Worm (Caenorhabditis elegans) whole organism, L1 larva: ENCODE results near the gene C16D9.5.
A peak's percentile ranks its signal among the peaks of the same experiment; 100 is the strongest.

Experiments used
- C04F5.9 ChIP-seq: sonication (generic microtip); optimal IDR thresholded peaks from 2 replicates; lab custom pipeline; 2016; ENCODE audit warnings: missing genetic modification characterization, missing compliant biosample characterization
- C16A3.4 ChIP-seq: fragments of 150-350 bp; optimal IDR thresholded peaks from 2 replicates; lab custom pipeline; 2014; ENCODE audit warnings: missing biosample characterization, missing genetic modification characterization
- F16B12.6 ChIP-seq: fragments of 150-350 bp; optimal IDR thresholded peaks from 2 replicates; lab custom pipeline; 2014; ENCODE audit warnings: missing biosample characterization, missing genetic modification characterization
- Y116A8C.19 ChIP-seq: sonication (generic microtip); optimal IDR thresholded peaks from 2 replicates; lab custom pipeline; 2016; ENCODE audit warnings: missing compliant biosample characterization, missing genetic modification characterization, borderline replicate concordance
- aha-1 ChIP-seq: fragments of 150-350 bp; optimal IDR thresholded peaks from 2 replicates; lab custom pipeline; 2014; ENCODE audit warnings: missing biosample characterization, missing genetic modification characterization
- aly-2 ChIP-seq: fragments of 150-350 bp; optimal IDR thresholded peaks from 2 replicates; lab custom pipeline; 2014; ENCODE audit warnings: missing biosample characterization, missing genetic modification characterization
- ama-1 ChIP-seq: fragments of 150-350 bp; optimal IDR thresholded peaks from 2 replicates; lab custom pipeline; 2014
- ceh-63 ChIP-seq: fragments of 200-800 bp; sonication (Bioruptor generic); optimal IDR thresholded peaks from 2 replicates; lab custom pipeline; 2018; ENCODE audit warnings: mild to moderate bottlenecking, missing genetic modification characterization, missing compliant biosample characterization
- ces-1 ChIP-seq: fragments of 150-350 bp; optimal IDR thresholded peaks from 2 replicates; lab custom pipeline; 2014; ENCODE audit warnings: missing biosample characterization, missing genetic modification reagents, missing genetic modification characterization
- dpl-1 ChIP-seq, 3 experiments: fragments of 150-350 bp in 2 of 3; sonication (generic microtip) in 1 of 3; optimal IDR thresholded peaks; 2 replicates each; lab custom pipeline; 2014 to 2017; ENCODE audit warnings: missing biosample characterization in 3 of 3, missing genetic modification characterization in 3 of 3, missing genetic modification reagents in 3 of 3
- egl-27 ChIP-seq, 2 experiments: fragments of 150-350 bp in 1 of 2; sonication (generic microtip); optimal IDR thresholded peaks; 3 replicates each; lab custom pipeline; 2017 to 2018; ENCODE audit warnings: missing biosample characterization in 2 of 2, missing genetic modification characterization in 2 of 2, missing genetic modification reagents in 2 of 2
- elt-2 ChIP-seq: sonication (generic microtip); optimal IDR thresholded peaks from 2 replicates; lab custom pipeline; 2016; ENCODE audit warnings: missing genetic modification characterization, mild to moderate bottlenecking, inconsistent platforms, missing compliant biosample characterization, missing genetic modification reagents
- elt-3 ChIP-seq, 6 experiments: fragments of 150-350 bp in 1 of 6; sonication (generic microtip); optimal IDR thresholded peaks; 2 replicates each; lab custom pipeline; 2017 to 2018; ENCODE audit warnings: missing biosample characterization in 6 of 6, missing genetic modification characterization in 6 of 6, inconsistent platforms in 1 of 6
- fkh-4 ChIP-seq: sonication (generic microtip); optimal IDR thresholded peaks from 2 replicates; lab custom pipeline; 2016; ENCODE audit warnings: missing compliant biosample characterization, missing genetic modification characterization, borderline replicate concordance
- fkh-8 ChIP-seq: sonication (generic microtip); optimal IDR thresholded peaks from 2 replicates; lab custom pipeline; 2016; ENCODE audit warnings: mild to moderate bottlenecking, missing genetic modification characterization, missing compliant biosample characterization
- hlh-17 ChIP-seq: fragments of 200-800 bp; sonication (Bioruptor generic); optimal IDR thresholded peaks from 2 replicates; lab custom pipeline; 2018; ENCODE audit warnings: missing genetic modification characterization, mild to moderate bottlenecking, missing compliant biosample characterization, moderate library complexity, borderline replicate concordance
- hpl-2 ChIP-seq: fragments of 150-350 bp; optimal IDR thresholded peaks from 2 replicates; lab custom pipeline; 2014; ENCODE audit warnings: missing biosample characterization, missing genetic modification reagents, missing genetic modification characterization
- irx-1 ChIP-seq: sonication (generic microtip); optimal IDR thresholded peaks from 2 replicates; lab custom pipeline; 2016; ENCODE audit warnings: missing genetic modification characterization, missing compliant biosample characterization
- isw-1 ChIP-seq: fragments of 200-800 bp; sonication (Bioruptor generic); IDR thresholded peaks from 2 replicates; pipeline ENCODE4 v1.3.6; 2022; ENCODE audit warnings: missing genetic modification characterization, missing compliant biosample characterization
- jun-1 ChIP-seq: fragments of 150-350 bp; optimal IDR thresholded peaks from 2 replicates; lab custom pipeline; 2014; ENCODE audit warnings: missing biosample characterization, missing genetic modification reagents, missing genetic modification characterization
- mdl-1 ChIP-seq, 2 experiments: fragments of 150-350 bp; optimal IDR thresholded peaks; 2 replicates each; lab custom pipeline; 2014 to 2017; ENCODE audit warnings: missing biosample characterization in 2 of 2, missing genetic modification characterization in 2 of 2, inconsistent platforms in 1 of 2
- mep-1 ChIP-seq: fragments of 150-350 bp; optimal IDR thresholded peaks from 2 replicates; lab custom pipeline; 2014; ENCODE audit warnings: missing biosample characterization, missing genetic modification characterization
- nhr-12 ChIP-seq: sonication (generic microtip); optimal IDR thresholded peaks from 2 replicates; lab custom pipeline; 2017; ENCODE audit warnings: missing biosample characterization, missing genetic modification characterization
- nhr-19 ChIP-seq: fragments of 200-800 bp; sonication (Bioruptor generic); conservative IDR thresholded peaks from 2 replicates; pipeline ENCODE4 v1.3.6; 2022; ENCODE audit warnings: missing genetic modification characterization, missing compliant biosample characterization
- nhr-28 ChIP-seq: fragments of 150-350 bp; optimal IDR thresholded peaks from 2 replicates; lab custom pipeline; 2014; ENCODE audit warnings: missing biosample characterization, missing genetic modification characterization
- nhr-71 ChIP-seq: sonication (generic microtip); optimal IDR thresholded peaks from 2 replicates; lab custom pipeline; 2016; ENCODE audit warnings: mild to moderate bottlenecking, missing genetic modification characterization, moderate library complexity, missing compliant biosample characterization
- nhr-84 ChIP-seq: sonication (generic microtip); optimal IDR thresholded peaks from 2 replicates; lab custom pipeline; 2017; ENCODE audit warnings: missing biosample characterization, missing genetic modification characterization
- nhr-85 ChIP-seq: sonication (generic microtip); peaks from one replicate; lab custom pipeline; 2016; ENCODE audit warnings: missing genetic modification characterization, inconsistent platforms, missing compliant biosample characterization
- nhr-90 ChIP-seq: sonication (generic microtip); optimal IDR thresholded peaks from 2 replicates; lab custom pipeline; 2016; ENCODE audit warnings: mild to moderate bottlenecking, missing genetic modification characterization, missing compliant biosample characterization; ENCODE audit not compliant: poor library complexity
- skn-1 ChIP-seq: fragments of 150-350 bp; optimal IDR thresholded peaks from 2 replicates; lab custom pipeline; 2014; ENCODE audit warnings: missing biosample characterization, missing genetic modification characterization
- snpc-4 ChIP-seq: fragments of 150-350 bp; optimal IDR thresholded peaks from 2 replicates; lab custom pipeline; 2014; ENCODE audit warnings: missing biosample characterization, missing genetic modification characterization
- sox-4 ChIP-seq: sonication (generic microtip); optimal IDR thresholded peaks from 2 replicates; lab custom pipeline; 2016; ENCODE audit warnings: missing genetic modification characterization, missing compliant biosample characterization
- sptf-1 ChIP-seq: fragments of 150-350 bp; optimal IDR thresholded peaks from 2 replicates; lab custom pipeline; 2014; ENCODE audit warnings: missing biosample characterization, missing genetic modification characterization
- sup-37 ChIP-seq: fragments of 200-800 bp; sonication (Bioruptor generic); optimal IDR thresholded peaks from 2 replicates; lab custom pipeline; 2018; ENCODE audit warnings: mild to moderate bottlenecking, missing genetic modification characterization, missing compliant biosample characterization
- tbx-2 ChIP-seq: sonication (generic microtip); optimal IDR thresholded peaks from 2 replicates; lab custom pipeline; 2016; ENCODE audit warnings: missing genetic modification characterization, missing compliant biosample characterization
- tlp-1 ChIP-seq: fragments of 150-350 bp; optimal IDR thresholded peaks from 2 replicates; lab custom pipeline; 2014; ENCODE audit warnings: missing biosample characterization, missing genetic modification characterization
- unc-62 ChIP-seq: fragments of 150-350 bp; optimal IDR thresholded peaks from 2 replicates; lab custom pipeline; 2014; ENCODE audit warnings: missing biosample characterization, missing genetic modification reagents, missing genetic modification characterization
- unc-86 ChIP-seq: sonication (generic microtip); optimal IDR thresholded peaks from 2 replicates; lab custom pipeline; 2016; ENCODE audit warnings: missing genetic modification characterization, missing compliant biosample characterization
- vab-15 ChIP-seq: sonication (generic microtip); optimal IDR thresholded peaks from 2 replicates; lab custom pipeline; 2017; ENCODE audit warnings: missing genotype, mild to moderate bottlenecking, missing genetic modification characterization, missing compliant biosample characterization
- xbp-1 ChIP-seq: sonication (generic microtip); optimal IDR thresholded peaks from 2 replicates; lab custom pipeline; 2016; ENCODE audit warnings: missing genetic modification characterization, missing compliant biosample characterization
- zag-1 ChIP-seq: fragments of 150-350 bp; optimal IDR thresholded peaks from 2 replicates; lab custom pipeline; 2014; ENCODE audit warnings: missing biosample characterization, missing genetic modification characterization
- zip-4 ChIP-seq: fragments of 200-800 bp; sonication (Bioruptor generic); optimal IDR thresholded peaks from 2 replicates; lab custom pipeline; 2018; ENCODE audit warnings: mild to moderate bottlenecking, missing genetic modification characterization, moderate library complexity, missing compliant biosample characterization

Gene C16D9.5

DNA sequence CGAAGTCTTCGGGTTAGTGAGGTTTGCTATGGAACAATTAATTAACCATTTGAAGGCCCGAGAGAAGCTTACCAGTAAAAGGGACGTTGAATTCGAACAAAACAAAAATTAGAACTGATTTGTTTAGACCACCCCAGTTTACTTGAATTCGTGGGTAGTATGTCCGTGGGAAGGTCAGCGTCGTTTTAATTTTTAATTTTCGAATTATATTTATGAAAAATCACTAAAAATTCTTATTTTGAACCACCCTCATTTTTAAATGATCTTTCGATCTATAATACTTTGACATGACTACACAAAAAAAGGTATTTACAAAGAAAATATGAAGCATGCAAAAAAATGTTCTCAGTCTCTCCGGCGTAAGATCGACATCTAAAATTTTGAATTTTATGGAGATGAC is at the start of gene C16D9.5:
Gene C16D9.5 (minus strand): TSS at position 101 of the 400 bp plus-strand sequence.
- TF ChIP-seq hlh-17 (GFP tag; lab: Kevin White, UChicago) (no peak), isw-1 (GFP tag; lab: Robert Waterston, UW) (no peak), ceh-63 (no peak), snpc-4 (no peak), skn-1 (tag; lab: Kevin White, UChicago) (no peak), sup-37 (GFP tag; lab: Kevin White, UChicago) (no peak), C16A3.4 (tag; lab: Kevin White, UChicago) (no peak), nhr-85 (tag; lab: Kevin White, UChicago) (no peak), sox-4 (tag; lab: Kevin White, UChicago) (no peak), dpl-1 (GFP tag; optimal IDR thresholded peaks at IDR 0.05; lab: Kevin White, UChicago) (no peak), aha-1 (no peak), egl-27 (tag; optimal IDR thresholded peaks at IDR 0.05; lab: Kevin White, UChicago) (no peak), xbp-1 (tag; lab: Kevin White, UChicago) (no peak), Y116A8C.19 (tag; lab: Kevin White, UChicago) (no peak), elt-3 (tag; optimal IDR thresholded peaks at IDR 0.05; lab: Kevin White, UChicago) (no peak), jun-1 (no peak), nhr-19 (GFP tag; lab: Robert Waterston, UW) (no peak), nhr-84 (tag; lab: Kevin White, UChicago) (no peak), ama-1 (no peak), nhr-90 (tag; lab: Kevin White, UChicago) (no peak)

- TF ChIP-seq F16B12.6 (tag; lab: Kevin White, UChicago) (no peak), egl-27 (tag; optimal IDR thresholded peaks at IDR 0.05; lab: Kevin White, UChicago) (no peak), sup-37 (GFP tag; lab: Kevin White, UChicago) (no peak), ces-1 (GFP tag; lab: Kevin White, UChicago) (no peak), C04F5.9 (tag; lab: Kevin White, UChicago) (no peak), xbp-1 (tag; lab: Kevin White, UChicago) (no peak), nhr-85 (tag; lab: Kevin White, UChicago) (no peak), unc-62 (GFP tag; lab: Kevin White, UChicago) (no peak)
- TF ChIP-seq, all 84 proteins: peak for 0
These were observed 46.4 kb upstream of the C16D9.5 start, which contains the start of gene srg-33 for ce11 chrV:8291764-8292163. srg-33 (plus strand) TSS chrV:8292064.

DNA sequence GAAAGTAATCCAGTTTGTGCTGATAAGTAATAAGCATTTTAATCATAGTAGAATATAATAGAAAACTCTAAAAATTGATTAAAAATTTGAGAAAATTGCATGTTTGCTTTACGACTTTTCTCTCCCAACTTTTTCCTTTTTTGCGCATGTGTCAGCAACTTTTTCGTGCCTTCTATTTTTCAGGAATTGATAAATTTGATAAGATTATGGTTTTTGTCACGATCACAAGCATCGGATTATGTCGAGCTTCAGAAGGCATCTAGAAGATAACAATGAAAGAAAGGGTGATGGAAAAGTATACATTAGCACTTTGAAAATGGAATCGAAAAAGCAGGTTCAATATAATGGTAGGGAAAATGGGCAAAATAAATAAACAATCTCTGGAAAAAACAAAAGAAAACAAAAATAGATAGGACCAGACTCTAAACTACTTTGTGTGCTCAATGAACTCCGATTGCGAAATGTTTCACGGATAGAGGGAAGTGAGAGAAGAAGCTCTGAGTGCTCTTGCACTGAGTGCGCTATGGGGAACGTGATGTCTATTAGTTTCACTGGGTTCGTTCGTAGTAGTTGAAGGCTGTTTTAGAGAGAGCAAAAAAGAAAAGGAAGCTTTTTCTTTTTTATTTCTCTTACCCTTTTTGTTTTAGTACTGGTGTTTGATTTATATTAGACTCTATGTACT is 42.9 kb upstream of the C16D9.5 start:
- TF ChIP-seq sptf-1 (tag; lab: Kevin White, UChicago) (no peak), zip-4 (GFP tag; lab: Kevin White, UChicago) (peak; percentile 35), mep-1 (tag; lab: Kevin White, UChicago) (no peak), jun-1 (no peak), irx-1 (no peak), skn-1 (tag; lab: Kevin White, UChicago) (peak; percentile 44), vab-15 (tag; lab: Kevin White, UChicago) (no peak), elt-2 (peak; percentile 81), zag-1 (tag; lab: Kevin White, UChicago) (no peak), aly-2 (tag; lab: Kevin White, UChicago) (no peak), fkh-8 (peak; percentile 5), tlp-1 (tag; lab: Kevin White, UChicago) (no peak), nhr-85 (tag; lab: Kevin White, UChicago) (no peak), hpl-2 (no peak), fkh-4 (tag; lab: Kevin White, UChicago) (no peak), unc-86 (tag; lab: Kevin White, UChicago) (no peak), nhr-71 (tag; lab: Kevin White, UChicago) (peak; percentile 17), nhr-19 (GFP tag; lab: Robert Waterston, UW) (0 out of 2 replicates have a peak, but pooled peaks have one; percentile 21), sup-37 (GFP tag; lab: Kevin White, UChicago) (no peak), tbx-2 (tag; lab: Kevin White, UChicago) (no peak), nhr-12 (tag; lab: Kevin White, UChicago) (no peak), nhr-28 (tag; lab: Kevin White, UChicago) (no peak), mdl-1 (tag; optimal IDR thresholded peaks at IDR 0.05; lab: Kevin White, UChicago) (no peak)
